Worm (Caenorhabditis elegans) whole organism, late embryonic: Measurements from ENCODE around the gene swip-10.
A peak's percentile ranks its signal among the peaks of the same experiment; 100 is the strongest.

Source experiments
- K09A11.1 ChIP-seq: sonication (generic microtip); optimal IDR thresholded peaks from 2 replicates; lab custom pipeline; 2017; ENCODE audit warnings: antibody characterized with exemption, mild to moderate bottlenecking, missing genetic modification characterization, missing compliant biosample characterization; ENCODE audit not compliant: insufficient read depth
- T23F11.4 ChIP-seq: fragments of 200-800 bp; sonication (Bioruptor generic); optimal IDR thresholded peaks from 2 replicates; lab custom pipeline; 2018; ENCODE audit warnings: mild to moderate bottlenecking, missing genetic modification characterization, missing compliant biosample characterization
- ceh-24 ChIP-seq: sonication (generic microtip); optimal IDR thresholded peaks from 2 replicates; lab custom pipeline; 2016; ENCODE audit warnings: mild to moderate bottlenecking, missing genetic modification characterization, missing compliant biosample characterization
- ceh-45 ChIP-seq: fragments of 200-800 bp; sonication (Bioruptor generic); IDR thresholded peaks from 2 replicates; pipeline ENCODE4 v1.3.6; 2022; ENCODE audit warnings: missing genetic modification reagents, missing genetic modification characterization, missing compliant biosample characterization
- ceh-9 ChIP-seq: sonication (generic microtip); optimal IDR thresholded peaks from 2 replicates; lab custom pipeline; 2016; ENCODE audit warnings: mild to moderate bottlenecking, missing genetic modification characterization, inconsistent platforms, missing compliant biosample characterization
- dve-1 ChIP-seq: sonication (generic microtip); optimal IDR thresholded peaks from 2 replicates; lab custom pipeline; 2017; ENCODE audit warnings: antibody characterized with exemption, mild to moderate bottlenecking, missing genetic modification characterization, missing compliant biosample characterization
- elt-2 ChIP-seq: sonication (generic microtip); optimal IDR thresholded peaks from 2 replicates; lab custom pipeline; 2016; ENCODE audit warnings: missing genetic modification reagents, missing genetic modification characterization, missing compliant biosample characterization
- elt-4 ChIP-seq: sonication (generic microtip); optimal IDR thresholded peaks from 2 replicates; lab custom pipeline; 2016; ENCODE audit warnings: missing genetic modification characterization, missing compliant biosample characterization
- fax-1 ChIP-seq: sonication (generic microtip); optimal IDR thresholded peaks from 2 replicates; lab custom pipeline; 2016; ENCODE audit warnings: missing genotype, missing genetic modification characterization, missing compliant biosample characterization
- fkh-6 ChIP-seq: sonication (generic microtip); optimal IDR thresholded peaks from 2 replicates; lab custom pipeline; 2016; ENCODE audit warnings: missing genetic modification characterization, missing compliant biosample characterization
- gmeb-2 ChIP-seq: sonication (generic microtip); optimal IDR thresholded peaks from 2 replicates; lab custom pipeline; 2016; ENCODE audit warnings: missing genetic modification characterization, inconsistent platforms, missing compliant biosample characterization
- hlh-30 ChIP-seq: sonication (generic microtip); optimal IDR thresholded peaks from 2 replicates; lab custom pipeline; 2017; ENCODE audit warnings: antibody characterized with exemption, missing genetic modification characterization, missing compliant biosample characterization; ENCODE audit not compliant: insufficient read depth
- lim-6 ChIP-seq: sonication (generic microtip); optimal IDR thresholded peaks from 2 replicates; lab custom pipeline; 2016; ENCODE audit warnings: missing genetic modification characterization, missing compliant biosample characterization
- pat-9 ChIP-seq: fragments of 200-800 bp; sonication (Bioruptor generic); optimal IDR thresholded peaks from 2 replicates; lab custom pipeline; 2018; ENCODE audit warnings: mild to moderate bottlenecking, missing genetic modification characterization, moderate library complexity, missing compliant biosample characterization
- rnt-1 ChIP-seq: sonication (generic microtip); optimal IDR thresholded peaks from 2 replicates; lab custom pipeline; 2016; ENCODE audit warnings: missing genetic modification characterization, missing compliant biosample characterization

The swip-10 gene

ce11 chrX:2071392-2072001 lies 46.6 kb downstream of the swip-10 start (continued):
- TF ChIP-seq ceh-24 (tag; lab: Kevin White, UChicago) (no peak), lim-6 (tag; lab: Kevin White, UChicago) (no peak), ceh-45 (GFP tag; lab: Robert Waterston, UW) (no peak), K09A11.1 (tag; lab: Kevin White, UChicago) (no peak), pat-9 (tag; lab: Kevin White, UChicago) (no peak), rnt-1 (tag; lab: Kevin White, UChicago) (no peak), dve-1 (tag; lab: Kevin White, UChicago) (no peak), elt-4 (no peak), fkh-6 (no peak), hlh-30 (tag; lab: Kevin White, UChicago) (peak; percentile 96), elt-2 (tag; lab: Kevin White, UChicago) (peak; percentile 81), T23F11.4 (GFP tag; lab: Kevin White, UChicago) (no peak), gmeb-2 (no peak)

- TF ChIP-seq fax-1 (no peak), ceh-9 (no peak)
Measured at ce11 chrX:2070418-2070996, 47.6 kb downstream of the swip-10 start, which contains the start of gene acl-4. Gene acl-4 (minus strand): TSS chrX:2070444.

- peak; percentile 1 for TF ChIP-seq elt-2 (tag; lab: Kevin White, UChicago)
- TF ChIP-seq ceh-45 (GFP tag; lab: Robert Waterston, UW), result no peak
Measured at ce11 chrX:2068294-2068693, 49.8 kb downstream of the swip-10 start.

- TF ChIP-seq elt-4 (no peak), ceh-9 (no peak), ceh-45 (GFP tag; lab: Robert Waterston, UW) (no peak)
Measured at ce11 chrX:2064730-2065129, 53.3 kb downstream of the swip-10 start, which contains the start of gene F49H12.7. Gene F49H12.7 (plus strand): TSS chrX:2065030.
